Fruit fly (Drosophila melanogaster) whole organism, embryonic: ENCODE results near the gene CG5377.
A peak's percentile ranks its signal among the peaks of the same experiment; 100 is the strongest.

Source experiments
- Antp ChIP-seq: fragments of 200-800 bp; sonication (Bioruptor generic); optimal IDR thresholded peaks from 3 replicates; lab custom pipeline; 2016; ENCODE audit warnings: missing biosample characterization, missing genetic modification characterization
- Asciz ChIP-seq: fragments of 200-800 bp; sonication (Bioruptor generic); optimal IDR thresholded peaks from 2 replicates; lab custom pipeline; 2017; ENCODE audit warnings: missing biosample characterization, mild to moderate bottlenecking, missing genetic modification characterization, missing genetic modification reagents
- CG10147 ChIP-seq: fragments of 200-800 bp; sonication (Bioruptor generic); optimal IDR thresholded peaks from 2 replicates; lab custom pipeline; 2019; ENCODE audit warnings: missing biosample characterization, mild to moderate bottlenecking, missing genetic modification characterization, moderate library complexity
- CG11093 ChIP-seq: fragments of 200-800 bp; sonication (Bioruptor generic); IDR thresholded peaks from 3 replicates; pipeline ENCODE4 v1.3.6; 2022; ENCODE audit warnings: missing biosample characterization, missing genetic modification characterization
- CG11723 ChIP-seq: fragments of 200-800 bp; sonication (Bioruptor generic); optimal IDR thresholded peaks from 2 replicates; lab custom pipeline; 2017; ENCODE audit warnings: missing biosample characterization, mild to moderate bottlenecking, missing genetic modification characterization
- CG12071 ChIP-seq: fragments of 200-800 bp; sonication (Bioruptor generic); optimal IDR thresholded peaks from 3 replicates; lab custom pipeline; 2018; ENCODE audit warnings: missing biosample characterization, mild to moderate bottlenecking, missing genetic modification characterization
- CG12104 ChIP-seq: fragments of 200-800 bp; sonication (Bioruptor generic); optimal IDR thresholded peaks from 3 replicates; lab custom pipeline; 2016; ENCODE audit warnings: missing biosample characterization, missing genetic modification characterization
- CG12942 ChIP-seq: fragments of 200-800 bp; sonication (Bioruptor generic); optimal IDR thresholded peaks from 3 replicates; lab custom pipeline; 2016; ENCODE audit warnings: missing biosample characterization, missing genetic modification characterization
- CG14965 ChIP-seq: fragments of 200-800 bp; sonication (Bioruptor generic); optimal IDR thresholded peaks from 2 replicates; lab custom pipeline; 2016; ENCODE audit warnings: missing biosample characterization, missing genetic modification characterization, borderline replicate concordance
- CG15514 ChIP-seq: fragments of 200-800 bp; sonication (Bioruptor generic); optimal IDR thresholded peaks from 3 replicates; lab custom pipeline; 2017; ENCODE audit warnings: missing biosample characterization, missing genetic modification characterization, mild to moderate bottlenecking, moderate library complexity, missing genetic modification reagents
- CG15601 ChIP-seq: fragments of 200-800 bp; sonication (Bioruptor generic); optimal IDR thresholded peaks from 3 replicates; lab custom pipeline; 2019; ENCODE audit warnings: missing biosample characterization, mild to moderate bottlenecking, missing genetic modification characterization, moderate library complexity
- CG17829 ChIP-seq: fragments of 200-800 bp; optimal IDR thresholded peaks from 2 replicates; lab custom pipeline; 2019; ENCODE audit warnings: missing biosample characterization, mild to moderate bottlenecking, missing genetic modification characterization, moderate library complexity
- CG18262 ChIP-seq: fragments of 200-800 bp; optimal IDR thresholded peaks from 3 replicates; lab custom pipeline; 2019; ENCODE audit warnings: missing biosample characterization, mild to moderate bottlenecking, missing genetic modification characterization, moderate library complexity
- CG31441 ChIP-seq: fragments of 200-800 bp; sonication (Bioruptor generic); IDR thresholded peaks from 2 replicates; pipeline ENCODE4 v1.3.6; 2022; ENCODE audit warnings: missing biosample characterization, missing genetic modification characterization
- CG42726 ChIP-seq: fragments of 200-800 bp; sonication (Bioruptor generic); IDR thresholded peaks from 2 replicates; pipeline ENCODE4 v1.3.6; 2022; ENCODE audit warnings: missing biosample characterization, missing genetic modification characterization; ENCODE audit not compliant: partially characterized antibody
- CG6254 ChIP-seq: fragments of 200-800 bp; sonication (Bioruptor generic); optimal IDR thresholded peaks from 3 replicates; lab custom pipeline; 2017; ENCODE audit warnings: mild to moderate bottlenecking, missing biosample characterization, missing genetic modification reagents, missing genetic modification characterization
- CG7357 ChIP-seq: fragments of 200-800 bp; sonication (Bioruptor generic); IDR thresholded peaks from 3 replicates; pipeline ENCODE4 v1.3.6; 2022; ENCODE audit warnings: missing biosample characterization, missing genetic modification characterization
- CG7372 ChIP-seq: fragments of 200-800 bp; sonication (Bioruptor generic); IDR thresholded peaks from 2 replicates; pipeline ENCODE4 v1.3.6; 2022; ENCODE audit warnings: missing biosample characterization, missing genetic modification characterization
- CG7745 ChIP-seq: fragments of 200-800 bp; sonication (Bioruptor generic); optimal IDR thresholded peaks from 2 replicates; lab custom pipeline; 2018; ENCODE audit warnings: missing biosample characterization, mild to moderate bottlenecking, missing genetic modification characterization, moderate library complexity
- CG9797 ChIP-seq: fragments of 200-800 bp; sonication (Bioruptor generic); optimal IDR thresholded peaks from 3 replicates; lab custom pipeline; 2018; ENCODE audit warnings: missing biosample characterization, mild to moderate bottlenecking, missing genetic modification characterization
- Dip2 ChIP-seq: fragments of 200-800 bp; sonication (Bioruptor generic); IDR thresholded peaks from 2 replicates; pipeline ENCODE4 v1.3.6; 2022; ENCODE audit warnings: missing biosample characterization, missing genetic modification characterization
- Doc2 ChIP-seq: fragments of 200-800 bp; sonication (Bioruptor generic); IDR thresholded peaks from 2 replicates; pipeline ENCODE4 v1.3.6; 2022; ENCODE audit warnings: missing biosample characterization, missing genetic modification characterization
- Dp ChIP-seq: fragments of 200-800 bp; sonication (Bioruptor generic); optimal IDR thresholded peaks from 2 replicates; lab custom pipeline; 2018; ENCODE audit warnings: missing biosample characterization, mild to moderate bottlenecking, missing genetic modification characterization, moderate library complexity
- Fer3 ChIP-seq: fragments of 200-800 bp; sonication (Bioruptor generic); optimal IDR thresholded peaks from 2 replicates; lab custom pipeline; 2018; ENCODE audit warnings: missing biosample characterization, mild to moderate bottlenecking, missing genetic modification characterization, moderate library complexity
- MTF-1 ChIP-seq: fragments of 200-800 bp; sonication (Bioruptor generic); optimal IDR thresholded peaks from 2 replicates; lab custom pipeline; 2018; ENCODE audit warnings: missing biosample characterization, mild to moderate bottlenecking, missing genetic modification characterization, borderline replicate concordance
- Oli ChIP-seq: fragments of 200-800 bp; sonication (Bioruptor generic); optimal IDR thresholded peaks from 2 replicates; lab custom pipeline; 2018; ENCODE audit warnings: missing biosample characterization, mild to moderate bottlenecking, missing genetic modification characterization, moderate library complexity
- Sin3A ChIP-seq: fragments of >200 bp; optimal IDR thresholded peaks from 2 replicates; lab custom pipeline; 2018
- Trl ChIP-seq, 3 experiments: fragments of >200 bp in 2 of 3; fragments of 200-800 bp in 1 of 3; sonication (Bioruptor generic) in 1 of 3; optimal IDR thresholded peaks; 2 replicates in 1 of 3; 3 replicates in 2 of 3; lab custom pipeline; 2016 to 2017; ENCODE audit warnings: missing biosample characterization in 1 of 3, missing genetic modification characterization in 1 of 3
- Xbp1 ChIP-seq: fragments of 200-800 bp; sonication (Bioruptor generic); optimal IDR thresholded peaks from 3 replicates; lab custom pipeline; 2016; ENCODE audit warnings: missing biosample characterization, mild to moderate bottlenecking, missing genetic modification characterization
- Xrp1 ChIP-seq: fragments of 200-800 bp; sonication (Bioruptor generic); IDR thresholded peaks from 2 replicates; pipeline ENCODE4 v1.3.6; 2022; ENCODE audit warnings: missing biosample characterization, missing genetic modification characterization
- cato ChIP-seq: fragments of 200-800 bp; sonication (Bioruptor generic); optimal IDR thresholded peaks from 2 replicates; lab custom pipeline; 2016; ENCODE audit warnings: missing biosample characterization, missing genetic modification characterization, borderline replicate concordance
- cwo ChIP-seq: fragments of 200-800 bp; sonication (Bioruptor generic); optimal IDR thresholded peaks from 3 replicates; lab custom pipeline; 2017; ENCODE audit warnings: missing biosample characterization, missing genetic modification characterization, mild to moderate bottlenecking, moderate library complexity, missing genetic modification reagents
- da ChIP-seq: fragments of 200-800 bp; sonication (Bioruptor generic); optimal IDR thresholded peaks from 2 replicates; lab custom pipeline; 2016; ENCODE audit warnings: missing biosample characterization, missing genetic modification characterization
- disco-r ChIP-seq: fragments of 200-800 bp; sonication (Bioruptor generic); optimal IDR thresholded peaks from 2 replicates; lab custom pipeline; 2016; ENCODE audit warnings: missing biosample characterization, missing genetic modification characterization
- fd3F ChIP-seq: fragments of 200-800 bp; sonication (Bioruptor generic); optimal IDR thresholded peaks from 2 replicates; lab custom pipeline; 2018; ENCODE audit warnings: missing biosample characterization, mild to moderate bottlenecking, missing genetic modification characterization, moderate library complexity
- gsb ChIP-seq: fragments of 200-800 bp; sonication (Bioruptor generic); IDR thresholded peaks from 2 replicates; pipeline ENCODE4 v1.3.6; 2022; ENCODE audit warnings: missing biosample characterization, missing genetic modification characterization
- gsb-n ChIP-seq: fragments of 200-800 bp; sonication (Bioruptor generic); optimal IDR thresholded peaks from 3 replicates; lab custom pipeline; 2018; ENCODE audit warnings: missing biosample characterization, mild to moderate bottlenecking, missing genetic modification characterization
- inv ChIP-seq: fragments of 200-800 bp; sonication (Bioruptor generic); IDR thresholded peaks from 2 replicates; pipeline ENCODE4 v1.3.6; 2022; ENCODE audit warnings: missing biosample characterization, missing genetic modification characterization; ENCODE audit not compliant: partially characterized antibody
- kay ChIP-seq: fragments of 200-800 bp; sonication (Bioruptor generic); optimal IDR thresholded peaks from 2 replicates; lab custom pipeline; 2016; ENCODE audit warnings: missing biosample characterization, missing genetic modification characterization
- ken ChIP-seq: fragments of 200-800 bp; sonication (Bioruptor generic); IDR thresholded peaks from 3 replicates; pipeline ENCODE4 v1.3.6; 2022; ENCODE audit warnings: missing biosample characterization, missing genetic modification characterization
- klu ChIP-seq: fragments of 200-800 bp; sonication (Bioruptor generic); IDR thresholded peaks from 2 replicates; pipeline ENCODE4 v1.3.6; 2022; ENCODE audit warnings: missing biosample characterization, missing genetic modification characterization
- mam ChIP-seq: fragments of 200-800 bp; sonication (Bioruptor generic); optimal IDR thresholded peaks from 3 replicates; lab custom pipeline; 2016; ENCODE audit warnings: missing biosample characterization, missing genetic modification characterization
- nom ChIP-seq: fragments of 200-800 bp; sonication (Bioruptor generic); optimal IDR thresholded peaks from 2 replicates; lab custom pipeline; 2017; ENCODE audit warnings: missing biosample characterization, missing genetic modification characterization, mild to moderate bottlenecking, moderate library complexity, missing genetic modification reagents
- sc ChIP-seq, 3 experiments: fragments of >200 bp in 2 of 3; fragments of 200-800 bp in 1 of 3; sonication (Bioruptor generic) in 1 of 3; optimal IDR thresholded peaks; 2 replicates in 2 of 3; 3 replicates in 1 of 3; lab custom pipeline; 2017; ENCODE audit warnings: mild to moderate bottlenecking in 1 of 3, missing biosample characterization in 1 of 3, missing genetic modification characterization in 1 of 3, missing genetic modification reagents in 1 of 3
- sd ChIP-seq: fragments of 200-800 bp; sonication (Bioruptor generic); optimal IDR thresholded peaks from 3 replicates; lab custom pipeline; 2018; ENCODE audit warnings: missing biosample characterization, mild to moderate bottlenecking, missing genetic modification characterization, moderate library complexity
- tup ChIP-seq: fragments of 200-800 bp; sonication (Bioruptor generic); optimal IDR thresholded peaks from 2 replicates; lab custom pipeline; 2016; ENCODE audit warnings: missing biosample characterization, mild to moderate bottlenecking, missing genetic modification characterization, moderate library complexity
- vfl ChIP-seq: fragments of 200-800 bp; sonication (Bioruptor generic); optimal IDR thresholded peaks from 2 replicates; lab custom pipeline; 2016; ENCODE audit warnings: missing biosample characterization, missing genetic modification characterization
- zfh1 ChIP-seq: fragments of 200-800 bp; sonication (Bioruptor generic); IDR thresholded peaks from 3 replicates; pipeline ENCODE4 v1.3.6; 2022; ENCODE audit warnings: missing biosample characterization, missing genetic modification characterization

Gene CG5377

DNA sequence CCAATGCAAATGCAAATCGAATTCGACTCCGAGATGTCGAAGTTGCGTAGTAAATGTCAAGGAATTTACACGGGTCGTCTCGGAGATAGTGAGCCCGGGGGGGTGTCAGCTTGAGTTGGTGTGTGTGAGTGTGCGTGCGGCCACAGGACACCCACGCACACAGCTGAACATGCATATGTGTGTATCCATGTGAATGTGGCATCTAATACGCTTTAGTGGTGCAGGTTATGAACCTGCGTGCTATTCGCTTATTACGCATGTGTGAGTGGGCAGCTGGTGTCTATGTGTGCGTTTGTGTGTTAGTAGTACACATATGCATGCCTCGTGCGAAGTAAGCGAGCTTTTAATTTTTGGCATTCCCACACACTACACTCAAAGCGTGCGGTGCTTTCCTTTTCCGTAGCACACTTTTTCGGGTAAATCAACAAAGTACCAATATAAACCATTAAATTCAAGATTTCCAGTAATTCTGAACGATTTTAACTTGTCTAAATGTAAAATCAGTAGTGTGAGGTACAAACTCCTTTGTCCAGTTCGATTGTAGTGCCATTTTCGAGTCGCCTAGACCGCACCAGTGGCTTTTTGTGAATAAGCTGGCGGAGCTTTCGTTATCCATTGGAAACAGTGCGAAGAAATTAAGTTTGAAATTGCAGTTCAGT, 1.0 kb upstream of the CG5377 start:
- TF ChIP-seq vfl: peak; percentile 84
- peak; percentile 89 for TF ChIP-seq Oli (tag; lab: Kevin White, UChicago)
- TF ChIP-seq sc (optimal IDR thresholded peaks at IDR 0.05; lab: Kevin White, UChicago): no peak
- TF ChIP-seq sc (GFP tag; optimal IDR thresholded peaks at IDR 0.05; lab: Kevin White, UChicago): peak; percentile 45
- TF ChIP-seq Xrp1 (GFP tag; lab: Robert Waterston, UW): peak; percentile 83
- peak; percentile 89 for TF ChIP-seq CG10147 (GFP tag; lab: Kevin White, UChicago)
- peak; percentile 25 for TF ChIP-seq CG14965 (GFP tag; lab: Kevin White, UChicago)
- TF ChIP-seq CG7745 (tag; lab: Kevin White, UChicago): no peak
- peak; percentile 93 for TF ChIP-seq mam (GFP tag; lab: Kevin White, UChicago)
- TF ChIP-seq gsb-n (tag; lab: Kevin White, UChicago): peak; percentile 53
- TF ChIP-seq da (GFP tag; lab: Kevin White, UChicago): peak; percentile 4
- TF ChIP-seq CG6254 (GFP tag; lab: Kevin White, UChicago): peak; percentile 42
- TF ChIP-seq cato (GFP tag; lab: Kevin White, UChicago): peak; percentile 59
- TF ChIP-seq zfh1: peak; percentile 71
- TF ChIP-seq Dip2: no peak
- TF ChIP-seq inv (GFP tag; lab: Robert Waterston, UW): no peak
- peak; percentile 79 for TF ChIP-seq kay (GFP tag; lab: Kevin White, UChicago)
- peak; percentile 94 for TF ChIP-seq sd
- no peak for TF ChIP-seq CG18262 (tag; lab: Kevin White, UChicago)
- peak; percentile 66 for TF ChIP-seq klu (GFP tag; lab: Robert Waterston, UW)
- no peak for TF ChIP-seq Trl (optimal IDR thresholded peaks at IDR 0.05; lab: Kevin White, UChicago)
- TF ChIP-seq Trl (GFP tag; optimal IDR thresholded peaks at IDR 0.05; lab: Kevin White, UChicago): peak; percentile 91
- peak; percentile 1 for TF ChIP-seq MTF-1 (GFP tag; lab: Kevin White, UChicago)
- no peak for TF ChIP-seq nom
- peak; percentile 84 for TF ChIP-seq CG31441 (GFP tag; lab: Robert Waterston, UW)
- TF ChIP-seq Dp (GFP tag; lab: Kevin White, UChicago): no peak
- TF ChIP-seq CG12942 (GFP tag; lab: Kevin White, UChicago): peak; percentile 77
- peak; percentile 68 for TF ChIP-seq CG12104 (GFP tag; lab: Kevin White, UChicago)
- peak; percentile 90 for TF ChIP-seq Xbp1
- no peak for TF ChIP-seq CG9797 (GFP tag; lab: Kevin White, UChicago)
- TF ChIP-seq Asciz (GFP tag; lab: Kevin White, UChicago): peak; percentile 72
- peak; percentile 70; the same call in 2 of the 3 replicates for TF ChIP-seq CG11093 (GFP tag; lab: Robert Waterston, UW)
- TF ChIP-seq fd3F: peak; percentile 87
- TF ChIP-seq CG17829 (tag; lab: Kevin White, UChicago): peak; percentile 72
- TF ChIP-seq gsb (GFP tag; lab: Robert Waterston, UW): peak; percentile 73
- TF ChIP-seq CG11723 (GFP tag; lab: Kevin White, UChicago): peak; percentile 64
- TF ChIP-seq ken (GFP tag; lab: Robert Waterston, UW): peak; percentile 72
- TF ChIP-seq disco-r (GFP tag; lab: Kevin White, UChicago): peak; percentile 57
- peak; percentile 89 for TF ChIP-seq Fer3 (tag; lab: Kevin White, UChicago)
- peak; percentile 78 for TF ChIP-seq CG7372 (GFP tag; lab: Robert Waterston, UW)
- no peak for TF ChIP-seq Sin3A (lab: Kevin White, UChicago)
- peak; percentile 69; the same call in 2 of the 3 replicates for TF ChIP-seq CG7357 (GFP tag; lab: Robert Waterston, UW)
- peak; percentile 90 for TF ChIP-seq CG12071 (GFP tag; lab: Kevin White, UChicago)
- TF ChIP-seq Antp: peak; percentile 92
- peak; percentile 90 for TF ChIP-seq cwo (GFP tag; lab: Kevin White, UChicago)
- TF ChIP-seq Doc2: 0 out of 2 replicates have a peak, but pooled peaks have one; percentile 39
- peak; percentile 85 for TF ChIP-seq CG15514 (GFP tag; lab: Kevin White, UChicago)
- no peak for TF ChIP-seq CG15601 (tag; lab: Kevin White, UChicago)
- TF ChIP-seq tup (GFP tag; lab: Kevin White, UChicago): peak; percentile 87
- no peak for TF ChIP-seq CG42726 (GFP tag; lab: Robert Waterston, UW)
